Worm (Caenorhabditis elegans) whole organism, late embryonic: ENCODE measurements around the gene xtr-2.

Source experiments
- elt-2 ChIP-seq: sonication (generic microtip); optimal IDR thresholded peaks from 2 replicates; lab custom pipeline; 2016; ENCODE audit warnings: missing genetic modification reagents, missing genetic modification characterization, missing compliant biosample characterization
- elt-4 ChIP-seq: sonication (generic microtip); optimal IDR thresholded peaks from 2 replicates; lab custom pipeline; 2016; ENCODE audit warnings: missing genetic modification characterization, missing compliant biosample characterization
- nfya-1 ChIP-seq: sonication (generic microtip); optimal IDR thresholded peaks from 2 replicates; lab custom pipeline; 2017; ENCODE audit warnings: missing genetic modification characterization, mild to moderate bottlenecking, missing compliant biosample characterization, antibody characterized with exemption, moderate library complexity
- nhr-11 ChIP-seq: fragments of 150-350 bp; optimal IDR thresholded peaks from 2 replicates; lab custom pipeline; 2014; ENCODE audit warnings: missing biosample characterization, missing genetic modification characterization
- pha-4 ChIP-seq: fragments of 150-350 bp; optimal IDR thresholded peaks from 2 replicates; lab custom pipeline; 2018; ENCODE audit warnings: missing biosample characterization, missing genetic modification reagents, missing genetic modification characterization

ce11 chrX:12299834-12300233 lies 15.5 kb upstream of the xtr-2 start, which contains the start of gene W06D11.5:
- TF ChIP-seq nhr-11 (no peak), elt-2 (tag; lab: Kevin White, UChicago) (no peak), elt-4 (tag; lab: Kevin White, UChicago) (no peak), pha-4 (tag; lab: Kevin White, UChicago) (no peak), nfya-1 (no peak)
